Fruit fly (Drosophila melanogaster) whole organism, pupa: Measurements from ENCODE around the gene ct.

Experiments
- CG10348 ChIP-seq: fragments of 200-800 bp; sonication (Bioruptor generic); IDR thresholded peaks from 2 replicates; pipeline ENCODE4 v1.3.6; 2022; ENCODE audit warnings: missing biosample characterization, missing genetic modification characterization
- CG12605 ChIP-seq: fragments of 200-800 bp; sonication (Bioruptor generic); IDR thresholded peaks from 2 replicates; pipeline ENCODE4 v1.3.6; 2022; ENCODE audit warnings: missing biosample characterization, missing genetic modification characterization
- CG13204 ChIP-seq: fragments of 200-800 bp; sonication (Bioruptor generic); optimal IDR thresholded peaks from 2 replicates; lab custom pipeline; 2018; ENCODE audit warnings: missing biosample characterization, mild to moderate bottlenecking, missing genetic modification characterization, moderate library complexity
- CG14655 ChIP-seq: fragments of 200-800 bp; sonication (Bioruptor generic); optimal IDR thresholded peaks from 3 replicates; lab custom pipeline; 2017; ENCODE audit warnings: mild to moderate bottlenecking, missing biosample characterization, missing genetic modification reagents, missing genetic modification characterization
- CG15710 ChIP-seq: fragments of 200-800 bp; sonication (Bioruptor generic); optimal IDR thresholded peaks from 2 replicates; lab custom pipeline; 2018; ENCODE audit warnings: missing biosample characterization, mild to moderate bottlenecking, missing genetic modification characterization, moderate library complexity
- CG17806 ChIP-seq: fragments of 200-800 bp; sonication (Bioruptor generic); optimal IDR thresholded peaks from 2 replicates; lab custom pipeline; 2018; ENCODE audit warnings: missing biosample characterization, mild to moderate bottlenecking, missing genetic modification characterization, moderate library complexity
- CG32121 ChIP-seq: fragments of 200-800 bp; sonication (Bioruptor generic); IDR thresholded peaks from 2 replicates; pipeline ENCODE4 v1.3.6; 2022; ENCODE audit warnings: missing biosample characterization, missing genetic modification characterization
- CG34367 ChIP-seq: fragments of 200-800 bp; sonication (Bioruptor generic); optimal IDR thresholded peaks from 2 replicates; lab custom pipeline; 2018; ENCODE audit warnings: missing biosample characterization, mild to moderate bottlenecking, missing genetic modification characterization
- CG4496 ChIP-seq: fragments of 200-800 bp; sonication (Bioruptor generic); IDR thresholded peaks from 3 replicates; pipeline ENCODE4 v1.3.6; 2022; ENCODE audit warnings: missing biosample characterization, missing genetic modification characterization
- CG8159 ChIP-seq: fragments of 200-800 bp; sonication (Bioruptor generic); optimal IDR thresholded peaks from 3 replicates; lab custom pipeline; 2018; ENCODE audit warnings: missing biosample characterization, mild to moderate bottlenecking, missing genetic modification characterization, moderate library complexity
- CG8301 ChIP-seq: fragments of 200-800 bp; sonication (Bioruptor generic); optimal IDR thresholded peaks from 2 replicates; lab custom pipeline; 2018; ENCODE audit warnings: missing biosample characterization, mild to moderate bottlenecking, missing genetic modification characterization
- CG9948 ChIP-seq: fragments of 200-800 bp; sonication (Bioruptor generic); optimal IDR thresholded peaks from 2 replicates; lab custom pipeline; 2018; ENCODE audit warnings: missing biosample characterization, mild to moderate bottlenecking, missing genetic modification characterization, moderate library complexity
- D1 ChIP-seq: fragments of 200-800 bp; sonication (Bioruptor generic); optimal IDR thresholded peaks from 2 replicates; lab custom pipeline; 2018; ENCODE audit warnings: missing biosample characterization, mild to moderate bottlenecking, missing genetic modification characterization, moderate library complexity
- EcR ChIP-seq: fragments of 200-800 bp; sonication (Bioruptor generic); optimal IDR thresholded peaks from 3 replicates; lab custom pipeline; 2019; ENCODE audit warnings: missing biosample characterization, missing genetic modification characterization, mild to moderate bottlenecking, moderate library complexity, missing genetic modification reagents
- Ets98B ChIP-seq: fragments of 200-800 bp; sonication (Bioruptor generic); IDR thresholded peaks from 2 replicates; pipeline ENCODE4 v1.3.6; 2022; ENCODE audit warnings: missing biosample characterization, missing genetic modification characterization
- Pif1A ChIP-seq: fragments of 200-800 bp; sonication (Bioruptor generic); optimal IDR thresholded peaks from 3 replicates; lab custom pipeline; 2016; ENCODE audit warnings: missing biosample characterization, missing genetic modification characterization
- Pif1B ChIP-seq: fragments of 200-800 bp; sonication (Bioruptor generic); optimal IDR thresholded peaks from 3 replicates; lab custom pipeline; 2016; ENCODE audit warnings: missing biosample characterization, missing genetic modification characterization
- Snoo ChIP-seq: fragments of 200-800 bp; sonication (Bioruptor generic); optimal IDR thresholded peaks from 3 replicates; lab custom pipeline; 2017; ENCODE audit warnings: missing biosample characterization, mild to moderate bottlenecking, missing genetic modification characterization, inconsistent platforms
- fd96Ca ChIP-seq: fragments of 200-800 bp; sonication (Bioruptor generic); IDR thresholded peaks from 3 replicates; pipeline ENCODE4 v1.3.6; 2022; ENCODE audit warnings: missing biosample characterization, missing genetic modification characterization
- gl ChIP-seq: fragments of 200-800 bp; sonication (Bioruptor generic); optimal IDR thresholded peaks from 2 replicates; lab custom pipeline; 2018; ENCODE audit warnings: missing biosample characterization, mild to moderate bottlenecking, missing genetic modification characterization
- rn ChIP-seq: fragments of 200-800 bp; sonication (Bioruptor generic); IDR thresholded peaks from 2 replicates; pipeline ENCODE4 v1.3.6; 2022; ENCODE audit warnings: missing biosample characterization, missing genetic modification characterization

The ct gene

DNA sequence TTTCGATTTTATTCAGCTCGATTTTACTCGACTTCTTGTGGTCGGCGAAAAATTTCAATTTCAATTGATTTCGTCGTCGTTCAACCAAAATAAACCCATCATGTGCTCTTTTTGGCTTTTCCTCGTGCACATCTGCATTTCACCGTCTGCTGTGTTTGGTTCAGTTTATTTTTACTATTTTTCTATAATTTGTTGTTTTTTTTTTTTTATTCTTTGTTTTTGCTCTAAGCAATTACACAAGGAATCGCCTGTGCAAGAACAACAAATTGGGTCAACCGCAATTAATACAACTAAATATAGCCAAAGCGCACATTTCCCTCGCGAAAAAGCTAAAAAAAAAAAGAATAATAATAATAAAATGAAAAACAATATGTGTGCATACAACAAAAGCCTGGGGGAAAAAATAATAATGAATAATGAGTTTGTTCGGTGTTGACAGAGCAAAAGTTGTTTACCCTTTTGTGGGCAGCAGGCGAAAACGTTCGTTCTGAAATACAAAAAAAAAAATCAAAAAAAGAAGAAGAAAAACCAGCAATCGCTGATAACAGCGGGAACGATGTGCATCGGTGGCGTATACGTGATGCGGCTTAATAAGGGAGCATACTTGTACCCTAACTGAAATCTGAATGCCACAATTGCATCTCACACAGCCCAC, 91.5 kb downstream of the ct start:
- TF ChIP-seq CG15710 (tag; lab: Kevin White, UChicago) (no peak), Ets98B (no peak), EcR (no peak), rn (0 out of 2 replicates have a peak, but pooled peaks have one; percentile 3), CG32121 (0 out of 2 replicates have a peak, but pooled peaks have one; percentile 14), CG17806 (no peak), CG10348 (GFP tag; lab: Robert Waterston, UW) (no peak), CG12605 (GFP tag; lab: Robert Waterston, UW) (no peak), CG34367 (tag; lab: Kevin White, UChicago) (no peak)
- TF ChIP-seq, all 21 proteins: peak for 2

DNA sequence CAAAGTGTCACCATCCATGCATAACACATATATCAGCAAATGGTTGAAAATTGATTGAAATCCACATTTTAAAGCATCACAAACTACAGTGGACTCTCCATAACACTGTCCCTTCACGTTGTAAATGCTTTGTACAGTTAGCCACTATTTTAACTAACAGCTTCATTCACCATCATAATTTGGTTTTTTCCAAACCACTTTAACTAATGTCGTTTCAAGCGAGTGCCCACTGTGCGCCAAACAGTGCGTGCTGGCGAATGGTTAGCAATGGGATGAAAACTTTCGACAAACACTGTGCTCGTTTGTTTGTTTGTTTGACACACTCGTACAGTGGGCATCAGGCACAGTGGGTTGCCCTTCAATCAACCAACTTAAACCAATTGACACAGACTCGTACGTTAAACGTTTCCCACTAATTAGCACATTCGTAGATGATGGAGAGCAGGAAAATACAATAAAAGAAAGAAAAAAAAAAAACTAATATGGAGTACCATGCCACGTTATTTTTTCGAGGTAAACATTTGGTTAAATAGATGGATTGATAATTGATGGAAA, 92.1 kb downstream of the ct start:
- TF ChIP-seq CG34367 (tag; lab: Kevin White, UChicago) (peak; percentile 56), CG17806 (peak; percentile 64), CG4496 (peak; percentile 96), CG8159 (tag; lab: Kevin White, UChicago) (peak; percentile 50), CG9948 (peak; percentile 54), Pif1A (GFP tag; lab: Kevin White, UChicago) (peak; percentile 44), fd96Ca (GFP tag; lab: Robert Waterston, UW) (peak; percentile 95), rn (peak; percentile 75), Ets98B (peak; percentile 93), CG12605 (GFP tag; lab: Robert Waterston, UW) (peak; percentile 86), Pif1B (GFP tag; lab: Kevin White, UChicago) (peak; percentile 56), CG15710 (tag; lab: Kevin White, UChicago) (peak; percentile 54), CG32121 (peak; percentile 93), EcR (no peak), CG13204 (GFP tag; lab: Kevin White, UChicago) (no peak), CG8301 (tag; lab: Kevin White, UChicago) (peak; percentile 77), D1 (peak; percentile 14), Snoo (tag; lab: Kevin White, UChicago) (peak; percentile 26), CG14655 (GFP tag; lab: Kevin White, UChicago) (peak; percentile 81), CG10348 (GFP tag; lab: Robert Waterston, UW) (peak; percentile 85), gl (tag; lab: Kevin White, UChicago) (no peak)
- TF ChIP-seq, all 21 proteins: peak for 18

dm6 chrX:7701282-7702078, 93.3 kb downstream of the ct start:
- TF ChIP-seq CG14655 (GFP tag; lab: Kevin White, UChicago) (peak; percentile 28), CG9948 (no peak), CG4496 (peak; percentile 67), CG8301 (tag; lab: Kevin White, UChicago) (peak; percentile 10), CG34367 (tag; lab: Kevin White, UChicago) (no peak), CG12605 (GFP tag; lab: Robert Waterston, UW) (peak; percentile 51), fd96Ca (GFP tag; lab: Robert Waterston, UW) (peak; percentile 39; the same call in 1 of the 3 replicates), Ets98B (peak; percentile 48; the same call in 1 of the 2 replicates)

DNA sequence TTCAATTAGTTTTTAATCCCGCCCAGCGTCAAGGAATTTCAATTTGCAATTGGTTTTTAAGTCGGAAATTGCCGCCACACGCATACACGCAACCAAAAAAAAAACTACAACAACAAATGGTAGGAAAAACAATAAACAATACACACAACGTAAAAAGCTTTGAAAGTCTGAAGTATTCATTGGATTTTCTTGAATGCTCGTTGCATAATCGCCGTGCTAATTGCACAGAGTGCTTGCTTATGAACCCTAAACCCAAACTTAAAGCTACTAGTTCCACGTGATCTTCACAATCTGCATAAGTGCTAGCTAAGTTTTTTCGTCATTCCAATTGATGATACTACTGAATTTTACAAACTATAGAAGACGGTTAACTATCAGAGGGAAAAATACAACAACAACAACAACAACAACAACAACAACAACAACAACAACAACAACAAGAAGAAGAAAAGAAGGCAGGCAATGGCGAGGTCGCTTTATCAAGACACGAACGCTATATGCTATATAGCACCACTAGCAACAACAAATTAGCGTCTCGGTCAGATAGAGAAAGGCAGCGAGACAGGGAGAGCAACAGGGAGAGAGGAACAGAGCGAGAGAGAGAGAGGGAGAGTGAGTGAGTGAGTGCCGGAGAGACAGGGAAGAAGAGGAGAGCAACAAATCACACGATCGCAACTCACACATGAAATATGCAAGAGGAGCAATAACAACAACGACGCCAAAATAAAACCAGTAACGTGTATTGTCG, 94.1 kb downstream of the ct start:
- peak; percentile 44 for TF ChIP-seq gl (tag; lab: Kevin White, UChicago)
- peak; percentile 64 for TF ChIP-seq Ets98B
- TF ChIP-seq CG17806 = no peak
- TF ChIP-seq fd96Ca (GFP tag; lab: Robert Waterston, UW) = 0 out of 3 replicates have a peak, but pooled peaks have one; percentile 24
- TF ChIP-seq CG9948 = no peak
- TF ChIP-seq CG4496 = peak; percentile 33; the same call in 1 of the 3 replicates
- peak; percentile 50; the same call in 1 of the 2 replicates for TF ChIP-seq CG12605 (GFP tag; lab: Robert Waterston, UW)

DNA sequence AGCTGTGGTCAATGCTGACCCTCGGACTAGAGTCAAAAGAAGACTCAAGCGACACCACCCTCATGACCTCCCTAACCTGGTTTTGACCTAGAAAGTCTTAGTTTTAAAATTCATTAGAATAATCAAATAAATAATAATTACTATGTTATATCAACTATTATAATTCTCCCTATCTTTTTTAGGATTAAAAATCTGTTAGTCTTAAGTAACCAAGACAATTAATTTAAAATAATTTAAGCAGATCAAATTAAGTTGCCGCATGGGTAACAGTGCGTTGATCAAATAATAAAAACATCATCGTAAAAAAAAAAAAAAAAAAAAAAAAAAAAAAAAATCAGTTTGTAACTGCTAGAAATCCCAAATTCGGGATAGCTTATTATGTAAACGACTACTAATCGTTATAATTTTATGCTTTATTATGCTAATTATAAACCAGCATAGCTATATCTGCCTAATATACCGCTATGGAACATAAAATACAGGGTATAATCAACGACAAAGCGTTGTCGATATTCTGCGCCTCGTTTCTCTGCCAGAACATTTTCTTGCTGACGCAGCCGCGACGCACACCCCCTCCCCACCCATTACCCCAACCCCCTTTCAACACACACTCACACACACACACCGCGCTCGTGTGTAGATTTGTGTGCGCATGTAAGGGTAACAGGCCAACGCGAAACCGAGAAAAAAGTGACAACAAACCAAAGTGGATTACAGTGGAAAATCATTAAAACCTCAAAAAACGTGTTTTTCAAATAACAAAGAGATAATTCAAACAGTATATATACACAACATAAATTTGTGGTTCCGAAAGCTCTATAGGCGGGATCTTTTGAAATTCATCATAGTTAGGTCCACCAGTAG, 95.0 kb downstream of the ct start:
- TF ChIP-seq CG32121 = peak; percentile 83
- TF ChIP-seq gl (tag; lab: Kevin White, UChicago) = peak; percentile 27
- peak; percentile 93 for TF ChIP-seq fd96Ca (GFP tag; lab: Robert Waterston, UW)
- TF ChIP-seq Pif1A (GFP tag; lab: Kevin White, UChicago) = peak; percentile 96
- peak; percentile 77 for TF ChIP-seq CG8301 (tag; lab: Kevin White, UChicago)
- TF ChIP-seq CG10348 (GFP tag; lab: Robert Waterston, UW) = peak; percentile 70
- peak; percentile 84 for TF ChIP-seq CG12605 (GFP tag; lab: Robert Waterston, UW)
- peak; percentile 93 for TF ChIP-seq Snoo (tag; lab: Kevin White, UChicago)
- TF ChIP-seq rn = peak; percentile 68
- peak; percentile 90 for TF ChIP-seq Ets98B
- TF ChIP-seq CG14655 (GFP tag; lab: Kevin White, UChicago) = peak; percentile 73
- TF ChIP-seq CG4496 = peak; percentile 90
- TF ChIP-seq Pif1B (GFP tag; lab: Kevin White, UChicago) = peak; percentile 96
- peak; percentile 37 for TF ChIP-seq CG9948
- peak; percentile 52 for TF ChIP-seq CG17806
- TF ChIP-seq CG34367 (tag; lab: Kevin White, UChicago) = peak; percentile 48
- peak; percentile 42 for TF ChIP-seq CG15710 (tag; lab: Kevin White, UChicago)
